Fruit fly (Drosophila melanogaster) S2 (cell line): ENCODE measurements around the gene Taf6.

Experiments
- CG8478 ChIP-seq: fragments of >200 bp; optimal IDR thresholded peaks from 2 replicates; lab custom pipeline; 2018
- CTCF ChIP-seq, 2 experiments: fragments of >200 bp; optimal IDR thresholded peaks; 2 replicates each; lab custom pipeline; 2018

- TF ChIP-seq CG8478 = no peak
- no peak for TF ChIP-seq CTCF (optimal IDR thresholded peaks at IDR 0.05; lab: Kevin White, UChicago)
These were observed 35.9 kb upstream of the Taf6 start for dm6 chr3L:19563014-19563413.
